Fruit fly (Drosophila melanogaster): ENCODE results near the gene CG8534.

Gene CG8534

DNA sequence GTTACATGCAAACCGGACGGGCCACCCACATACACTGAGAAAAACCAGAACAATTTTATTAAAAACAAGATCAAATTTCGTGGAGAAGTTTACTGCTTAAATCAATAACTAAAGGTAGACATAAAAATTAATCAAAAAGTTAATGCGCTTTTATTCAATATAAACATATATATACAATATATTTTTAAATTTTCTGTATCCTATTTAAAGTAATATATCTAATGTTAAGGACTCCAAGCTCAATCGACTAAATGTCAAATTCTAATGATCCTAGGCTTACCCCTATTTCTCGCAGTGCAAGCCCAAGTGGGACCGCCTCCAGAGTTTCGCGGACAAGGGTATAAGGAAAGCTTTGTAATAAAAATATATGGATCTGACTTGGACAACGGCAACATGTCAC, 45.2 kb downstream of the CG8534 start (continued):
- TF ChIP-seq Lpt (GFP tag; optimal IDR thresholded peaks at IDR 0.05) (no peak), gem (tag; optimal IDR thresholded peaks at IDR 0.05) (peak; percentile 64), CG12071 (GFP tag; optimal IDR thresholded peaks at IDR 0.05) (no peak), Nf-YC (tag; optimal IDR thresholded peaks at IDR 0.05) (peak; percentile 7), Sox100B (GFP tag; optimal IDR thresholded peaks at IDR 0.05) (peak; percentile 46), CG6254 (GFP tag; optimal IDR thresholded peaks at IDR 0.05) (no peak), CG8388 (GFP tag; optimal IDR thresholded peaks at IDR 0.05) (no peak), CG13894 (tag; optimal IDR thresholded peaks at IDR 0.05) (no peak), dmrt99B (tag; optimal IDR thresholded peaks at IDR 0.05) (peak; percentile 62), Hr3 (GFP tag; optimal IDR thresholded peaks at IDR 0.05) (no peak), CG9215 (GFP tag; IDR thresholded peaks at IDR 0.05) (peak; percentile 32; the same call in 1 of the 2 replicates), Hr51 (GFP tag; optimal IDR thresholded peaks at IDR 0.05) (peak in 1 of 2 experiments; percentile 53), phol (tag; optimal IDR thresholded peaks at IDR 0.05) (peak; percentile 22), Sox102F (GFP tag; optimal IDR thresholded peaks at IDR 0.05) (peak; percentile 43), CG11504 (tag; optimal IDR thresholded peaks at IDR 0.05) (peak; percentile 69), unpg (GFP tag; optimal IDR thresholded peaks at IDR 0.05) (peak; percentile 39), dimm (GFP tag; IDR thresholded peaks at IDR 0.05) (no peak), CG10147 (GFP tag; optimal IDR thresholded peaks at IDR 0.05) (peak; percentile 17), Elba2 (GFP tag; optimal IDR thresholded peaks at IDR 0.05) (no peak), ase (GFP tag; IDR thresholded peaks at IDR 0.05) (no peak), bbx (GFP tag; IDR thresholded peaks at IDR 0.05; ENCODE audit: partially characterized antibody) (no peak), CG9727 (GFP tag; optimal IDR thresholded peaks at IDR 0.05) (peak; percentile 21), CG11093 (GFP tag; IDR thresholded peaks at IDR 0.05) (no peak), caup (GFP tag; optimal IDR thresholded peaks at IDR 0.05; ENCODE audit: severe bottlenecking) (peak; percentile 9), CG2678 (tag; optimal IDR thresholded peaks at IDR 0.05) (peak; percentile 62), luna (GFP tag; optimal IDR thresholded peaks at IDR 0.05) (no peak), Ptx1 (GFP tag; IDR thresholded peaks at IDR 0.05) (0 out of 2 replicates have a peak, but pooled peaks have one; percentile 31), Hmr (GFP tag; optimal IDR thresholded peaks at IDR 0.05) (peak; percentile 36), CG7357 (GFP tag; IDR thresholded peaks at IDR 0.05) (no peak), CG7928 (GFP tag; optimal IDR thresholded peaks at IDR 0.05) (no peak), Neu2 (GFP tag; optimal IDR thresholded peaks at IDR 0.05; ENCODE audit: borderline replicate concordance) (no peak), bcd (GFP tag; optimal IDR thresholded peaks at IDR 0.05) (peak; percentile 8), CG12391 (tag; optimal IDR thresholded peaks at IDR 0.05) (peak; percentile 31), CG13775 (GFP tag; optimal IDR thresholded peaks at IDR 0.05) (no peak), Ada2b (GFP tag; IDR thresholded peaks at IDR 0.05) (0 out of 2 replicates have a peak, but pooled peaks have one; percentile 9), hbn (GFP tag; IDR thresholded peaks at IDR 0.05; ENCODE audit: partially characterized antibody) (no peak), Side (GFP tag; optimal IDR thresholded peaks at IDR 0.05) (no peak), CG12219 (GFP tag; optimal IDR thresholded peaks at IDR 0.05) (no peak), CG16815 (GFP tag; optimal IDR thresholded peaks at IDR 0.05) (no peak), B-H1 (GFP tag; IDR thresholded peaks at IDR 0.05) (0 out of 3 replicates have a peak, but pooled peaks have one; percentile 13), CG17912 (GFP tag; optimal IDR thresholded peaks at IDR 0.05) (no peak), Hand (GFP tag; optimal IDR thresholded peaks at IDR 0.05) (no peak), CG18262 (tag; optimal IDR thresholded peaks at IDR 0.05) (peak; percentile 31), tx (GFP tag; optimal IDR thresholded peaks at IDR 0.05) (no peak), CG12104 (GFP tag; optimal IDR thresholded peaks at IDR 0.05) (no peak), CG6813 (GFP tag; optimal IDR thresholded peaks at IDR 0.05) (peak; percentile 6), CG7963 (GFP tag; IDR thresholded peaks at IDR 0.05; ENCODE audit: partially characterized antibody) (no peak), Meics (GFP tag; optimal IDR thresholded peaks at IDR 0.05) (peak; percentile 48), ara (GFP tag; IDR thresholded peaks at IDR 0.05) (no peak)

Data from whole organism, embryonic.